Fruit fly (Drosophila melanogaster): Measurements from ENCODE around the gene rsh.

DNA sequence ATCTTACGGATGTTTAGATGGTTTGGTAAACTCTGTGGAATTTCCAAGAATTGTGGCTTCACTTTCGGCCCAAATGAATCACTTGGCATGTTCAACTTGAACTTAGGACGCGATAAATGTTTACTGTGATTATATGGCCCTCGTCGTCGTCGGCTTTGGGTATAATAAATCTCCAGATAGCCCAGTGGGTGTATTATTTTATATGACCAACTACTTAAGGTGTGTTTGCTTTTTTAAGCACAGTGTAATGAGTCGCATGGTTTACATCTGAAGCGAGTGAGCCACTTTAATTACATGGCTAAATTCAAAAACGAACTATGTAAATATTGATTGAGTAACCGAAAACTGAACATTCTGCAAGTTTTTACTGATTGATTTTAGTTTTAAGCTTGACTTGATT is 116.8 kb downstream of the rsh start:
- TF ChIP-seq CTCF (optimal IDR thresholded peaks at IDR 0.05) (no peak), CG8478 (optimal IDR thresholded peaks at IDR 0.05) (no peak)

Measured in S2 (cell line).